Worm (Caenorhabditis elegans) whole organism, L4 larva: Measurements from ENCODE around the gene fbxa-63.

ENCODE experiments used
- F26F4.8 ChIP-seq: fragments of 200-800 bp; sonication (Bioruptor generic); conservative IDR thresholded peaks from 2 replicates; pipeline ENCODE4 v1.3.6; 2022; ENCODE audit warnings: missing genetic modification characterization, missing compliant biosample characterization
- T26A8.4 ChIP-seq: fragments of 200-800 bp; sonication (Bioruptor generic); IDR thresholded peaks from 2 replicates; pipeline ENCODE4 v1.3.6; 2022; ENCODE audit warnings: missing genetic modification characterization, missing compliant biosample characterization
- Y48G9A.11 ChIP-seq: fragments of 200-800 bp; sonication (Bioruptor generic); IDR thresholded peaks from 2 replicates; pipeline ENCODE4 v1.3.6; 2022; ENCODE audit warnings: missing genetic modification reagents, missing genetic modification characterization, missing compliant biosample characterization
- Y5F2A.4 ChIP-seq: fragments of 200-800 bp; sonication (Bioruptor generic); optimal IDR thresholded peaks from 2 replicates; lab custom pipeline; 2018; ENCODE audit warnings: mild to moderate bottlenecking, missing genetic modification characterization, missing compliant biosample characterization
- aha-1 ChIP-seq: fragments of 150-350 bp; peaks from one replicate; lab custom pipeline; 2014; ENCODE audit warnings: missing biosample characterization, missing genetic modification characterization
- ama-1 ChIP-seq: fragments of 150-350 bp; optimal IDR thresholded peaks from 2 replicates; lab custom pipeline; 2014; ENCODE audit warnings: inconsistent platforms, mixed read lengths
- arid-1 ChIP-seq: fragments of 200-800 bp; sonication (Bioruptor generic); conservative IDR thresholded peaks from 2 replicates; pipeline ENCODE4 v1.3.6; 2022; ENCODE audit warnings: missing genetic modification reagents, missing genetic modification characterization, missing compliant biosample characterization
- ceh-20 ChIP-seq: fragments of 200-800 bp; sonication (Bioruptor generic); IDR thresholded peaks from 2 replicates; pipeline ENCODE4 v1.3.6; 2022; ENCODE audit warnings: missing genetic modification reagents, missing genetic modification characterization, missing compliant biosample characterization
- ceh-28 ChIP-seq: fragments of 150-350 bp; optimal IDR thresholded peaks from 2 replicates; lab custom pipeline; 2014; ENCODE audit warnings: missing biosample characterization, missing genetic modification reagents, missing genetic modification characterization
- ceh-32 ChIP-seq: sonication (generic microtip); optimal IDR thresholded peaks from 2 replicates; lab custom pipeline; 2016; ENCODE audit warnings: mild to moderate bottlenecking, missing genetic modification characterization, missing compliant biosample characterization; ENCODE audit not compliant: poor library complexity
- cey-2 ChIP-seq: sonication (generic microtip); optimal IDR thresholded peaks from 3 replicates; lab custom pipeline; 2017; ENCODE audit warnings: missing genetic modification characterization, mild to moderate bottlenecking, missing compliant biosample characterization, antibody characterized with exemption, borderline replicate concordance; ENCODE audit not compliant: insufficient read depth
- ctbp-1 ChIP-seq: fragments of 200-800 bp; sonication (Bioruptor generic); IDR thresholded peaks from 2 replicates; pipeline ENCODE4 v1.3.6; 2022; ENCODE audit warnings: missing genetic modification reagents, missing genetic modification characterization, missing compliant biosample characterization
- daf-12 ChIP-seq: fragments of 150-350 bp; optimal IDR thresholded peaks from 2 replicates; lab custom pipeline; 2014; ENCODE audit warnings: missing biosample characterization, missing genetic modification reagents, missing genetic modification characterization
- dmd-6 ChIP-seq: fragments of 200-800 bp; sonication (Bioruptor generic); IDR thresholded peaks from 2 replicates; pipeline ENCODE4 v1.3.6; 2022; ENCODE audit warnings: missing genetic modification reagents, missing genetic modification characterization, missing compliant biosample characterization
- dmd-9 ChIP-seq: fragments of 200-800 bp; sonication (Bioruptor generic); IDR thresholded peaks from 2 replicates; pipeline ENCODE4 v1.3.6; 2022; ENCODE audit warnings: missing genetic modification reagents, missing genetic modification characterization, missing compliant biosample characterization
- dpl-1 ChIP-seq: fragments of 150-350 bp; optimal IDR thresholded peaks from 2 replicates; lab custom pipeline; 2014; ENCODE audit warnings: missing biosample characterization, missing genetic modification reagents, missing genetic modification characterization
- duxl-1 ChIP-seq: sonication (generic microtip); optimal IDR thresholded peaks from 2 replicates; lab custom pipeline; 2016; ENCODE audit warnings: mild to moderate bottlenecking, missing genetic modification characterization, moderate library complexity, missing compliant biosample characterization; ENCODE audit not compliant: poor library complexity
- dve-1 ChIP-seq: sonication (generic microtip); optimal IDR thresholded peaks from 2 replicates; lab custom pipeline; 2017; ENCODE audit warnings: antibody characterized with exemption, mild to moderate bottlenecking, missing genetic modification characterization, missing compliant biosample characterization; ENCODE audit not compliant: insufficient read depth
- fos-1 ChIP-seq: fragments of 150-350 bp; optimal IDR thresholded peaks from 2 replicates; lab custom pipeline; 2014; ENCODE audit warnings: missing biosample characterization, missing genetic modification characterization
- hlh-11 ChIP-seq: fragments of 200-800 bp; sonication (Bioruptor generic); optimal IDR thresholded peaks from 2 replicates; lab custom pipeline; 2018; ENCODE audit warnings: mild to moderate bottlenecking, missing genetic modification characterization, missing compliant biosample characterization
- hmg-1.1 ChIP-seq: fragments of 200-800 bp; sonication (Bioruptor generic); IDR thresholded peaks from 2 replicates; pipeline ENCODE4 v1.3.6; 2022; ENCODE audit warnings: missing genetic modification reagents, missing genetic modification characterization, missing compliant biosample characterization
- lin-1 ChIP-seq: fragments of 200-800 bp; sonication (Bioruptor generic); IDR thresholded peaks from 2 replicates; pipeline ENCODE4 v1.3.6; 2022; ENCODE audit warnings: missing genetic modification reagents, missing genetic modification characterization, missing compliant biosample characterization
- lin-13 ChIP-seq: fragments of 150-350 bp; optimal IDR thresholded peaks from 2 replicates; lab custom pipeline; 2014; ENCODE audit warnings: missing biosample characterization, missing genetic modification reagents, missing genetic modification characterization
- lin-38 ChIP-seq: fragments of 200-800 bp; sonication (Bioruptor generic); IDR thresholded peaks from 2 replicates; pipeline ENCODE4 v1.3.6; 2022; ENCODE audit warnings: missing genetic modification reagents, missing genetic modification characterization, missing compliant biosample characterization
- lsy-2 ChIP-seq, 2 experiments: fragments of 150-350 bp in 1 of 2; sonication (generic microtip) in 1 of 2; optimal IDR thresholded peaks; 2 replicates each; lab custom pipeline; 2014 to 2017; ENCODE audit warnings: missing biosample characterization in 2 of 2, missing genetic modification characterization in 2 of 2
- madf-9 ChIP-seq: fragments of 200-800 bp; sonication (Bioruptor generic); conservative IDR thresholded peaks from 2 replicates; pipeline ENCODE4 v1.3.6; 2022; ENCODE audit warnings: missing genetic modification reagents, missing genetic modification characterization, missing compliant biosample characterization
- mxl-3 ChIP-seq: fragments of 200-800 bp; sonication (Bioruptor generic); optimal IDR thresholded peaks from 2 replicates; lab custom pipeline; 2018; ENCODE audit warnings: mild to moderate bottlenecking, missing genetic modification characterization, missing compliant biosample characterization
- nhr-102 ChIP-seq: sonication (generic microtip); optimal IDR thresholded peaks from 2 replicates; lab custom pipeline; 2016; ENCODE audit warnings: mild to moderate bottlenecking, missing genetic modification characterization, moderate library complexity, missing compliant biosample characterization
- nhr-111 ChIP-seq: fragments of 200-800 bp; sonication (Bioruptor generic); optimal IDR thresholded peaks from 2 replicates; lab custom pipeline; 2018; ENCODE audit warnings: mild to moderate bottlenecking, missing genetic modification characterization, missing compliant biosample characterization
- nhr-28 ChIP-seq: fragments of 150-350 bp; optimal IDR thresholded peaks from 2 replicates; lab custom pipeline; 2014; ENCODE audit warnings: missing biosample characterization, missing genetic modification characterization
- nhr-48 ChIP-seq: sonication (generic microtip); optimal IDR thresholded peaks from 2 replicates; lab custom pipeline; 2016; ENCODE audit warnings: mild to moderate bottlenecking, missing genetic modification characterization, missing compliant biosample characterization
- nhr-6 ChIP-seq: fragments of 150-350 bp; optimal IDR thresholded peaks from 2 replicates; lab custom pipeline; 2014; ENCODE audit warnings: missing biosample characterization, missing genetic modification characterization
- pha-4 ChIP-seq, 2 experiments: fragments of 150-350 bp in 1 of 2; fragments of 200-800 bp in 1 of 2; sonication (Bioruptor generic) in 1 of 2; IDR thresholded peaks in 1 of 2; optimal IDR thresholded peaks in 1 of 2; 2 replicates each; pipeline versions ENCODE4 v1.3.6 to Lab custom; 2014 to 2022; ENCODE audit warnings: missing genetic modification characterization in 2 of 2, missing genetic modification reagents in 2 of 2, missing biosample characterization in 1 of 2, missing compliant biosample characterization in 1 of 2
- saeg-2 ChIP-seq: fragments of 200-800 bp; sonication (Bioruptor generic); IDR thresholded peaks from 2 replicates; pipeline ENCODE4 v1.3.6; 2022; ENCODE audit warnings: missing genetic modification reagents, missing genetic modification characterization, missing compliant biosample characterization
- set-16 ChIP-seq: fragments of 200-800 bp; sonication (Bioruptor generic); IDR thresholded peaks from 2 replicates; pipeline ENCODE4 v1.3.6; 2022; ENCODE audit warnings: missing genetic modification reagents, missing genetic modification characterization, missing compliant biosample characterization
- snpc-1.2 ChIP-seq: fragments of 200-800 bp; sonication (Bioruptor generic); IDR thresholded peaks from 2 replicates; pipeline ENCODE4 v1.3.6; 2022; ENCODE audit warnings: missing genetic modification reagents, missing genetic modification characterization, missing compliant biosample characterization
- spr-1 ChIP-seq: sonication (generic microtip); optimal IDR thresholded peaks from 2 replicates; lab custom pipeline; 2016; ENCODE audit warnings: mild to moderate bottlenecking, missing genetic modification characterization, missing compliant biosample characterization
- spr-3 ChIP-seq: fragments of 200-800 bp; sonication (Bioruptor generic); optimal IDR thresholded peaks from 2 replicates; lab custom pipeline; 2018; ENCODE audit warnings: mild to moderate bottlenecking, missing genetic modification characterization, missing compliant biosample characterization
- unc-62 ChIP-seq, 3 experiments: fragments of 150-350 bp in 1 of 3; sonication (generic microtip); optimal IDR thresholded peaks in 2 of 3; peaks in 1 of 3; 1 replicate in 1 of 3; 2 replicates in 2 of 3; lab custom pipeline; 2014 to 2017; ENCODE audit warnings: missing biosample characterization in 3 of 3, missing genetic modification characterization in 3 of 3, missing genetic modification reagents in 3 of 3, missing genotype in 1 of 3
- vab-7 ChIP-seq: fragments of 200-800 bp; sonication (Bioruptor generic); IDR thresholded peaks from 2 replicates; pipeline ENCODE4 v1.3.6; 2022; ENCODE audit warnings: missing genetic modification reagents, missing genetic modification characterization, missing compliant biosample characterization
- zfp-2 ChIP-seq: sonication (generic microtip); optimal IDR thresholded peaks from 2 replicates; lab custom pipeline; 2016; ENCODE audit warnings: mild to moderate bottlenecking, missing genetic modification characterization, missing compliant biosample characterization
- zfp-3 ChIP-seq: fragments of 200-800 bp; sonication (Bioruptor generic); conservative IDR thresholded peaks from 2 replicates; pipeline ENCODE4 v1.3.6; 2022; ENCODE audit warnings: missing genetic modification reagents, missing genetic modification characterization, missing compliant biosample characterization
- ztf-7 ChIP-seq: fragments of 150-350 bp; optimal IDR thresholded peaks from 2 replicates; lab custom pipeline; 2014; ENCODE audit warnings: missing biosample characterization, missing genetic modification characterization

The fbxa-63 gene

DNA sequence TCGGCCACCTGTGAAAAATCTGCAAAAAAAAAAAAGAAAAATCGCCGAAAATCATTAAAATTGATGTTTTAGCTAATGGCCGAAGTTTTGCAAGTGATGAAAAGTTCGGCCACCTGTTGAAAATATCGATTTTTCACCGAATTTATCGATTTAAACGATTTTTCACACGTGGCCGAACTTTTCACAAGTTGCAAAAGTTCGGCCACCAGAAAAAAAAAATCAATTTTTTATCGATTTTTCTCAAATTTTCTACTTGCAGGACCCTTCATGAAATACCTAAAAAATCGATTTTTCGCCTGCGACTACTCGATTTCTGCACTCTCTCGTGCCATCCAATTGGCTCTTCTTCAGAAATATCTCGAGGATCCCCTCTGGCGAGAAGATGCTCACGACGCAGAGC lies 32.7 kb upstream of the fbxa-63 start:
- TF ChIP-seq unc-62 (GFP tag; optimal IDR thresholded peaks at IDR 0.05 in 1 of 2; lab: Kevin White, UChicago) (peak in 1 of 2 experiments; percentile 12), unc-62 (tag; optimal IDR thresholded peaks at IDR 0.05; lab: Kevin White, UChicago) (no peak), ceh-28 (tag; lab: Kevin White, UChicago) (peak; percentile 31), fos-1 (tag; lab: Kevin White, UChicago) (no peak)

DNA sequence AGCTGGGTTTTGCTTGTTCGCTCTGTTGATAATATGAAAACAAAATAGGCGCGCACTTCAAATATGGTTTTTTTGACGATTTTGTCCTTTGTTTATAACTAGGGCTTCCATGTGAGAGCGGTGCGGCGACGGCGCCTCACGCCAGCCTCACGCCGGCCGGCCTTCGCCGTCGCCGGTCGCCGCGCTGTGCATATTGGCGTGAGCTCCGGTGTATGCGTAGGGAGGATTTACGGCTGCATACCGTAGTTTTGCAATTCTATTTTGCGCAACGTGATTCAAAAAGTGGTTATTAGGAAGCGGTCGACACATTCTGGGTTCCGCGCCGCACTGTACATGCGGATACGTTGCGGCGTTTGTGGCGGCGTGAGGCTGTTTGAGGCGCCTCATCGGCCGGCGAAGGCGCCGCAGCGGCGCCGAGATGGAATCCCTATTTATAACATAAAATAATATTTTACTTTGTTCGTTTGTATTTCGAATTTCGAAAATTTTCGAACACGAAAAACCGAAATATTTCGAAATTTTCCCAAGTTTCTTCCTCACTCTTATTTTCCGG lies 29.1 kb upstream of the fbxa-63 start:
- TF ChIP-seq dmd-9 (GFP tag; lab: Robert Waterston, UW) (no peak), lin-38 (peak; percentile 15; the same call in 1 of the 2 replicates), set-16 (GFP tag; lab: Robert Waterston, UW) (peak; percentile 89), ceh-32 (tag; lab: Kevin White, UChicago) (no peak), saeg-2 (GFP tag; lab: Robert Waterston, UW) (0 out of 2 replicates have a peak, but pooled peaks have one; percentile 10), Y48G9A.11 (GFP tag; lab: Robert Waterston, UW) (peak; percentile 46; the same call in 1 of the 2 replicates)
- TF ChIP-seq, all 104 proteins: peak for 4

DNA sequence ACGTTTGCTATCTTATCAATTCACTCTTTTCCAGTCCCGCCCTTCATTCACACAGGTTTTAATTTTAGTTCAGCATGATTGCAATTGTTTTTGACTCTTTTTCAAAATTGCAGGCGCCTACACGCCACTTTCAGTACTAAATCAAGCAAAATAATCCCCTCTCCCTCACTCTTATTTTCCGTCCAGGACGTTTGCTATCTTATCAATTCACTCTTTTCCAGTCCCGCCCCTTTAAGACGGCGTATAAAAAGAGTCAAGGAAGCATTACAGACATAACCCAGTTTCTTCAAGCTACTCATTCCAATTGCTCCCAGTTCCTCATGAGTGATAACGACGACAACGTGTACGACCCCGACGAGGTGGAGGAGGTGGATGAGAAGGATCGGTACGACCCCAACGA lies 28.6 kb upstream of the fbxa-63 start, which contains the start of gene Y119D3B.21:
TSS of gene Y119D3B.21 (plus strand) at position 321 of the 400 bp plus-strand sequence.
- TF ChIP-seq nhr-102, result no peak
- no peak for TF ChIP-seq spr-3 (GFP tag; lab: Kevin White, UChicago)
- TF ChIP-seq lin-38, result no peak
- TF ChIP-seq nhr-111 (GFP tag; lab: Kevin White, UChicago), result no peak
- TF ChIP-seq saeg-2 (GFP tag; lab: Robert Waterston, UW), result peak; percentile 60; the same call in 1 of the 2 replicates
- no peak for TF ChIP-seq madf-9
- TF ChIP-seq arid-1 (GFP tag; lab: Robert Waterston, UW), result no peak
- TF ChIP-seq nhr-6, result no peak
- TF ChIP-seq cey-2 (tag; lab: Kevin White, UChicago), result no peak
- TF ChIP-seq ctbp-1 (GFP tag; lab: Robert Waterston, UW), result no peak
- TF ChIP-seq hmg-1.1 (GFP tag; lab: Robert Waterston, UW), result no peak
- TF ChIP-seq Y5F2A.4, result no peak
- TF ChIP-seq dpl-1 (GFP tag; lab: Kevin White, UChicago), result no peak
- TF ChIP-seq dve-1 (tag; lab: Kevin White, UChicago), result peak; percentile 53
- no peak for TF ChIP-seq ztf-7 (tag; lab: Kevin White, UChicago)
- TF ChIP-seq ceh-20 (GFP tag; lab: Robert Waterston, UW), result no peak
- no peak for TF ChIP-seq set-16 (GFP tag; lab: Robert Waterston, UW)
- TF ChIP-seq fos-1 (tag; lab: Kevin White, UChicago), result no peak
- peak; percentile 39; the same call in 1 of the 2 replicates for TF ChIP-seq lin-1
- TF ChIP-seq hlh-11 (tag; lab: Kevin White, UChicago), result peak; percentile 78
- no peak for TF ChIP-seq F26F4.8 (GFP tag; lab: Robert Waterston, UW)
- TF ChIP-seq mxl-3 (GFP tag; lab: Kevin White, UChicago), result peak; percentile 53
- no peak for TF ChIP-seq snpc-1.2 (GFP tag; lab: Robert Waterston, UW)
- TF ChIP-seq zfp-3 (GFP tag; lab: Robert Waterston, UW), result no peak
- TF ChIP-seq pha-4 (GFP tag; IDR thresholded peaks at IDR 0.05; lab: Robert Waterston, UW), result 0 out of 2 replicates have a peak, but pooled peaks have one; percentile 40
- no peak for TF ChIP-seq pha-4 (tag; optimal IDR thresholded peaks at IDR 0.05; lab: Kevin White, UChicago)
- no peak for TF ChIP-seq duxl-1 (tag; lab: Kevin White, UChicago)
- peak; percentile 0 for TF ChIP-seq nhr-48 (tag; lab: Kevin White, UChicago)
- peak; percentile 86 for TF ChIP-seq dmd-6 (GFP tag; lab: Robert Waterston, UW)
- peak; percentile 66 for TF ChIP-seq nhr-28 (tag; lab: Kevin White, UChicago)
- TF ChIP-seq lsy-2 (tag; optimal IDR thresholded peaks at IDR 0.05; lab: Kevin White, UChicago), result no peak
- TF ChIP-seq zfp-2 (tag; lab: Kevin White, UChicago), result no peak
- no peak for TF ChIP-seq daf-12 (tag; lab: Kevin White, UChicago)
- peak; percentile 36 for TF ChIP-seq lin-13 (GFP tag; lab: Kevin White, UChicago)
- TF ChIP-seq vab-7 (GFP tag; lab: Robert Waterston, UW), result no peak
- peak; percentile 75 for TF ChIP-seq ama-1 (lab: Kevin White, UChicago)
- TF ChIP-seq spr-1, result no peak
- no peak for TF ChIP-seq aha-1 (tag; lab: Kevin White, UChicago)
- TF ChIP-seq T26A8.4, result 0 out of 2 replicates have a peak, but pooled peaks have one; percentile 17
